Worm (Caenorhabditis elegans) whole organism, dauer: Measurements from ENCODE around the gene inx-18.

Experiments used
- unc-62 ChIP-seq: sonication (generic microtip); optimal IDR thresholded peaks from 2 replicates; lab custom pipeline; 2017; ENCODE audit warnings: missing biosample characterization, missing genetic modification reagents, missing genetic modification characterization

inx-18 gene

DNA sequence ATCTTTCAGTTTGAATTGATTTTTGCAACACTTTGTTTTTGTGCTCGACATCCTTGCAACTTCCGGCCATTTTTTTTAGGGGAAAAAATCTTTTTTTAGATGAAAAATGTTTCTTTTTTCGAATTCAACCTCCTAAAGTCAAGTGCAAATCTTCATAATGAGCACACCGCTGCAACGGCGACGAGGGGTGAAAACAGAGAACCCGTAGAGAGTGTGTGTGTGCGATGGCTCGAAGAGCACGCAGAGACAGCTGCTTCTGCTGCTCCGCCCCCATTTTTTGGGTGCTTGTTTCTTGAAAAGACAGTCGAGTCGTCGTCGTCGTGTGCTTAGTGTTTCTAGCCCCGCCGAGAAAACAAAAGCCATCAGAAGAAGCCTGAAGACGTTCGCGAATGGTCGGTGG, at the start of gene inx-18:
inx-18 (plus strand) TSS at position 301 of the 400 bp plus-strand sequence.
- no peak for TF ChIP-seq unc-62 (GFP tag; lab: Kevin White, UChicago)

DNA sequence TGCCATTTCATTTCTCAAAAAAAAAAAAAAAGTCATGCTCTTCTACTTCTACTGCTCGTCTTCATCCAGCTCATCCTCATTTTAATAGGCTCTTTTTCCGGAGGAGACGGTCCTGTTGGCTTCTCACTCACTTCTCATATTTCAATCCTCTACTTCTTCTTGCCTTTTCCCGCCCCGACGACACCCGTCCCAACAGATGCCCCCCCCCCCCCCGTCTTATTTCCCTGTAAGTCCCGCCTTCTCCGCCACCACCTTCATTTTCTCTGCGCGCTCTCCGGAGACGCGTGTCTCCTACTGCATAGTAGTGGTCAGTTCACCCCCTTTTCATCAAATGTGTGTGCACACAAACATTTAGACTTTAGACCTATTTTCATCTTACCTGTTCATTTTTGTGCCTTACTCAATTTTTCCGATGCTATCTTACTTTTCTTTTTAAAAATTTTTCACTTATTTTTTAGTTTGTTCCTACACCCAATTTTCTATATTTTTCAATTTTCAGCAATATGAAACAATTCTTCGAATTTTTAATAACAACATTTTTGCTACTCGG, 47.3 kb upstream of the inx-18 start, which contains the start of gene efn-4:
efn-4 (plus strand) TSS at position 500 of the 550 bp plus-strand sequence.
- TF ChIP-seq unc-62 (GFP tag; lab: Kevin White, UChicago), result no peak

DNA sequence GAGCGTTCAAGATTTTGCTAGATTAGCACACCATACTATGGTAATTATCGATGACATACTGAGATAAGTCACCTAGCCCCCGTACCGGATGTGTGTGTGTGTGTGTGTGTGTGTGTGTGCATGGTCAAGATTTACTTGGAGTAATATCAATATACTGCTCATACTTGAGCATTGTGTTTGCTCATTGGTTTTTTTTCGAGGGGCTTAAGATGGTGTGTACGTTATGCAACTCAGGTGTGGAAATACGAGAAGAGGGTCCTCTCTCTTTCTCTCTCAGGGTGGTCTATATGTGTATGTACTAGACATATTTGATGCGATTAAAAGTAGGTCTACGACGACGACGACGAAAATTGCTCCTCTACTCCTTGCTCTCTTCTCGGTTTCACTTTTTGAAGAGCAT, 45.8 kb upstream of the inx-18 start:
- TF ChIP-seq unc-62 (GFP tag; lab: Kevin White, UChicago), result no peak

DNA sequence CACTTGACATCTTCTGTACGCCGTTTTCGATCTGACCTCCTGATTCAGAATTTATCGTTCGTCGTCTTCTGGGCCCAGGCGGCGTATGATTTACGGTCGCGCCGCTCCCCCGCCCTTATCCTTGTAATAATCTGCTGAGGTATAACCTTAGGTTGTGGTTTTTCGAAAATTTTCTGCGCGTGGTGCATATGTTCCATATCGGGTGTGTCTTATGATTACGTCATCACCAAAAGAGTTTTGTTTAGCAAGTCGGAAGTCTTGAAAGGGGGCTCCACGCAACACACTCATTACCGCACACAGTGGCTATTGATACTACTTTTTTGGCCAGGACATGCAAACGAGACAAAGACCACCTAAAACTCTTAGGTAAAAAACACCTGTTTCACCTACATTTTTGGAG, 45.4 kb upstream of the inx-18 start:
- no peak for TF ChIP-seq unc-62 (GFP tag; lab: Kevin White, UChicago)

DNA sequence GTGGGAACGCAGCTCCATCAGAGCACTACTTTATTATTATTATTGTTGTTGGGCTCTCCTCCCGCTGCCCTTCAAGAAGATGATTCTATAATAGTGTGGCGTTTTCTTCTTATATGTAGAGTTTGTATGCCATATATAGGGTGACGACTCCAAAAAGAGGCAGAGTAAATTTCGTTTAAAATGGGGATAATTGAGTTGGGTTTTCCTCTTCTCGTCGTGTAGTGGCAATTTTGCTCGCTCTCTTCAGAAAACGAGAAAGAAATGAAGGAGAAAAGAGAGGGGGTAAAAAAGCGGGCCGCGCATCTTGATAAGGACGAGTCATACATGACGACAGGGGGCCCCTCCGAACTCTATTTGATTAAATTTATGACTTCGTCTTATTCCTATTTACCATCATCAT, 42.7 kb upstream of the inx-18 start:
- TF ChIP-seq unc-62 (GFP tag; lab: Kevin White, UChicago), result no peak

DNA sequence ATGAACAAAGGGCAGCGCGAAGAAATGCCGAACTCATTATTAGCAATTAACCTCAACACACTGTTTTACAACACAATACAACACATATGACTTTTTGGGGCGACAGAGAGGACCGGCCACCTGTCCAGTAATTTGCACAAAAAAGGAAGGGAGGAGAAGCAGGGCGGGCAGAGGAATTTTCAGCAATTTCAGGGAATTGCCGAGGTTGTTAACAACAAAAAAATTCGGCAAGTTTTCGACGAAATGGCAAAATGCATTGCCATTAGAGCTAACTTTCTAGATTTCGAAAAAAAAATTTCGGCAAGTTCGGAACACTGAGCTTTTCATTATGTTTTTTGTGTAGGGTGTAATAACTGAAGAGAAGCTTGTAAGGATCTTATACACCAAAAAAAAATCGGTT, 42.2 kb upstream of the inx-18 start:
- no peak for TF ChIP-seq unc-62 (GFP tag; lab: Kevin White, UChicago)

DNA sequence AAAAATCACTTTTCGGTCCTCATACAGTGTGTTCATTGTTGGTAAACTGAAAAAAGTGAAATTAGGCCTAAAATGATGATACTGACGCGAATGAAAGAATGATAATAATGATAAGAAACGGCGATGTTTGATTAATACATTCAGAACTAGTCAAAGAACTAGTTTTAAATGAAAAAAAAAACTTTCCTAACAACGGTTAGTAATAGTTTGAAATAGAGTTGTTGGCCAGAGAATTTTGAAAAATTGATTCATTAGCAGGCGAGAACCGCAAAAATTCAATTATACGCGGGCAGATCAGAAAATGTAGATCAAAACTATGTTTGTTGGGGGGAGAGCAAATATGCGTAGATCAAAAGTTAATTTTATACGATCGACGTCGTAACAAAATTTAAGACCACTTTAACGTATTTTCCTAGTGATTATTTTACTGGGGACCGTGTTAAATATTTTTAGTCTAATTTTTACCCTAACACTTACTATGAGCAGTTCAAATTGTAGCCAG, 35.3 kb upstream of the inx-18 start, which contains the start of gene F56A11.5:
F56A11.5 (minus strand) TSS at position 51 of the 502 bp plus-strand sequence.
- TF ChIP-seq unc-62 (GFP tag; lab: Kevin White, UChicago), result no peak

DNA sequence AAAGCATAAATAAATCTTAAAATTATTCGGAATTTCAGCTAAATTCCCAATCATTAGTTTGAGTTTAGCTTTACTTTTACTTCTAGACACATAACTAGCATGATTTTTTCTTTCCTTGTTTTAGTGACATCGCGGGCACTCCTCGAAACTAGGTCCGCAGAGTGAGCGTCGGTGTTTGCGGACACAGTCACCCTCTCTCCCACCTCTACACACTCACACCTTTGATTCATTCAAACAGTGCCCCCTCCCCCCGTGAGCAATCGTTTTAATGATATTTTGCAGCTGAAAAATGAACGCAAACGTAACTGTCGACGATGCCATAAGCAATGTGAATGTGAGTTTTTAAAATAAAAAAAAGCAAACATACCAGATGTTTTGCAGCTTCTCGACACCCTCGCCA, 33.7 kb upstream of the inx-18 start, which contains the start of gene gex-2:
gex-2 (plus strand) TSS at position 283 of the 400 bp plus-strand sequence.
- TF ChIP-seq unc-62 (GFP tag; lab: Kevin White, UChicago), result no peak

DNA sequence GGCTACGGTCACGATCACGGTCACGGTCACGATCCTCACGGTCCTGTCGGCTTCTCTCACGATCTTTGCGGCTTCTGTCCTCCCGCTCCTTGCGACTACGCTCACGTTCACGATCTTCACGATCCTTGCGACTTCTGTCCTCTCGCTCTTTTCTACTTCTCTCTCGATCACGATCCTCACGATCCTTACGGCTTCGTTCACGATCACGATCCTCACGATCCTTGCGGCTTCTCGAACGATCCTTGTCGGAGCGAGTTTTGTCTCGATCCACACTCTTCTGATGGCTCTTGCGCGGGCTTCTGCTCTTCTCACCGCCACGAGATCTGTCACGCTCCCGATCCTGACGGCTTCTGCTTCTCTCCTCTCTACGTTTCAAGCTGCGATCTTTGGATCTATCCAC, 25.6 kb upstream of the inx-18 start:
- no peak for TF ChIP-seq unc-62 (GFP tag; lab: Kevin White, UChicago)

DNA sequence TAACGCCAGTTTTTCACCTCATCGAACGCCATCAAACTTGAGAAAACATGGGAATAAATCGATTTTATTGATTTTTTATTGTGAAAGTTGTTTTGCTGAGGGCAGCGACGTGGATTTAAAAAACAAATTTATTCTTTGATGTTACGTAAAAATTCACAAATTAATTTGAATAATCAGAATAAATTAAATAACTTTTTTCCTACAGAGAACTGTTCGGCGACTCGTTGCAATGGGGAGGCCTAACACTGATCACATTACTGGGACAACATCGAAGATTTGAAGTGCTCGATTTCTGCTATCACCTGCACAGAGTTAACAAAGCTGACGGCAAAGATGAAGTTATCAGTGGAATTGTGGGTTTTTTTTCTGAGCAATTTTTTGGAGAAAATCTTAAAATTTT, 24.0 kb upstream of the inx-18 start, which contains the start of gene F56A11.6:
F56A11.6 (minus strand) TSS at position 101 of the 400 bp plus-strand sequence.
- TF ChIP-seq unc-62 (GFP tag; lab: Kevin White, UChicago), result no peak

DNA sequence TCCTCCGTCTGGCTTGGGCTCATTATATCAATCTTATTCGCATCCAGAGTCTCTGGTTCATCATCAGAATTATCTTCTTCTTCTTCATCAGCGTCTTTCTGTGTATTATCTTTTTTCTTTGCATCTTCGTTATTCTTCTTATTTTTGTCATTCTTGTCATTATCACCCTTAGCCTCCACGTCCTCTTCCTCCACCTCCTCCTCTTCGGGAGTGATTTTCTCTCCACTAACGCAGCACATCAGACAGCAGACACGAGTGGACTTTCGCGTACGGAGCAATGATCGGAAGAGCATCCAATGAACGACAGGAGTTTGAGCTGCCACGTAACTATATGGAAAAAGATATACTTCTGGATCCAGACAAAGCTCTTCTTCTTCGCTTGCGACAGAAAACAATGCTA, 22.1 kb upstream of the inx-18 start:
- no peak for TF ChIP-seq unc-62 (GFP tag; lab: Kevin White, UChicago)

DNA sequence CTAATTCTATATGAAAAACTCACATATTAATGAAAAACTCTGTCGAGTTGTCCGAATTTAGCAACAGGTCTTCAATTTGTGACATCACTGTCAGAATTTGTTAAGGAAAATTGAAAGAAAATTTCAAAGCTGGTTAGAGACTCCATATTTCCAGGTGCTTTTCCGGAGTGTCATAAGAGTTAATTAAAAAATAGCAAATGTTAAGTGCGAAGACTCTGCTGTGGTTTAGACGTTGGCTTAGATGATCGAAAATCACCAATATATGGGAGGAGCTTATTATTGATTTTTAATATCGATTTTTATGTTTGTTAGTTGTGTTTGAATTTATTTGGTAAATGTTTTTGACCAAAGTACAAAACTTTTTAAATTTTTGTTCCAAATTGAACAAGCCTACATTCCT, 18.4 kb upstream of the inx-18 start, which contains the start of gene C18H7.12:
C18H7.12 (minus strand) TSS at position 101 of the 400 bp plus-strand sequence.
- no peak for TF ChIP-seq unc-62 (GFP tag; lab: Kevin White, UChicago)

DNA sequence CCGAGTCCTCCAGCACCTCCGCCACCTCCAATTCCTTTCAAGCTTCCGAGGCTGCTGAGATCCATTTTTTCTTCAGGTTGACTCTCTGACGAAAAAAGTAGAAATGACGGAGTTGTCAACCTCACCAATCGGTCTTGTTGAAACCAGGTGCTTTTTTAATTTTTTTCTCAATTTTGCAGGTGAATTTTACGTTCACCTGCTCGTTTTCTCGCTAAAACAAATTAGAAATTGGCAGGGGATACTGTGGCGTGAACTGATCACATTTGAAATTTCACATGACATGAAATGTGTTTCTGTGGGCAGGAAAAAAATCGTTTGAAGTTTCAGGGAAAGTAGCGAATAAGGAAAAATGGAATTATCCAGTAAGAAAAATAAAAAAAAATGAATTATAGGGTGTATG, 13.8 kb upstream of the inx-18 start, which contains the start of gene C18H7.6:
C18H7.6 (minus strand) TSS at position 104 of the 400 bp plus-strand sequence.
- TF ChIP-seq unc-62 (GFP tag; lab: Kevin White, UChicago), result no peak

DNA sequence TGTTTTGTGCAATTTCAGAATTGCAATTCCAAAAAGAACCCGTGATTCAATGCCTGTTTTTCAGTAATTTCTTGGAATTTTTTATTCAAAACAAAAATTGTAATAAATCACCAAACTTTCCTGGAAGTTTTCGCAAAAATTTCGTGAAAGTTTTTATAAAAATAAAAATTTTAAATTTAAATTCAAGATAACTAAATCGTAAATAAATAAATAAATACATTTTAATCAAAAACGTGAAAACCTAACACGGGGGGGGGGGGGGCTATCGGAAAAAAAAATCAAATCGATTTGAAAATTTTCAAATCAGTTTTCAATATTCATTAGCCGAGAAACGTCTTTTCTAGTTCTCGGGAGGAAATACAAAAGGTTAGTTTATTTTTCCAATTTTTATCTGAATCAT, 13.1 kb upstream of the inx-18 start, which contains the start of gene C18H7.4:
C18H7.4 (plus strand) TSS at position 301 of the 400 bp plus-strand sequence.
- TF ChIP-seq unc-62 (GFP tag; lab: Kevin White, UChicago), result no peak

DNA sequence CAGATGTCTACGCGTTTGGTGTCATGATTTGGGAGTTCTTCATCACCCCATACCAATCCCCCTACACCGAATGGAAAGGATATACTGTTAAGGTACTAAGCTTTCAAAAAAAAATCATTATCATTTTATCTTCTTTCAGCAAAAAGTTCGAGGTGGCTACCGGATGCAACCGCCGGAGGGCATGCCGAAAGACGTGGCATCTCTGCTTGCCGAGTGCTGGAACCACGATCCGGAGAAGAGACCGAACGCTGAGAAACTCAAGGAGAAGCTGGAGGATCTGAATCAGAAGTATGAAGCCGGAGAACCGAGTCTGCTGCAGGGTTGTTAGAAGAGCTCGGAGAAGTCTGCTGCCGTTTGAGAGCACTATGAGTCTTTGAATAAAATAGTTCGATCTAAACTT, 11.3 kb upstream of the inx-18 start:
- no peak for TF ChIP-seq unc-62 (GFP tag; lab: Kevin White, UChicago)

DNA sequence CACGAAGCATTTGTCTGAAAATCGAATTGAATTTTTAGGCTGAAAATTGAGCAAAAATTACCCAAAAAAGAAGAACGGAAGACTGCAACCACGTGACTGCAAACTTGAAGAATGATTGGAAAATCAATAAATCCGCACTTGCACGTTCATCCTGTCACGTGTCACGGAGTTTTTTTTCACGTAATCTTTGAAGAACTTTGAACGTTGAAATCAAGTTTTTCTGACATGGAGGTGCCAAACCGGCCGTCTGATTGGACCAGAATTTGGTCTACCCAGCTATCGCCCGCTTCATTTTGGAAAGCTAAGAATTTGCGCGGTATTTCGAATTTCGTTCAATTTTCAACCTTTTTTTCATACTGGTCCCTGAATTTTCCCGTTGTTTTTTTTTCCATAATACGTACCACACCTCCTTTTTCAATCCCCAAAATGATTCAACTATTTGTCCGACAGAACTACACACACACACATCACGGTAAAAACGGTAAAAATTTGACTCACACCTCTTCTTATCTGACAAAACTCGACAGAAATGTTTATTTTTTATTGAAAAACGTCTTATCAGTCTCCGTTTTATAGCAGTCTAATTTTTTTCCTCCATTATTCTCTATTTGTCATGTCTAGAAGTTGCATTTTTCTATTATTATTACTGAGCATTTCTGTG, 9.7 kb upstream of the inx-18 start, which contains the start of the genes C18H7.7 and C18H7.11:
C18H7.7 (minus strand) TSS at position 101 of the 661 bp plus-strand sequence.
C18H7.11 (plus strand) TSS at position 611 of the 661 bp plus-strand sequence.
- no peak for TF ChIP-seq unc-62 (GFP tag; lab: Kevin White, UChicago)
